Fruit fly (Drosophila melanogaster) whole organism, embryonic: ENCODE data around the gene IntS6.

Source experiments
- Adf1 ChIP-seq: fragments of 200-800 bp; sonication (Bioruptor generic); IDR thresholded peaks from 2 replicates; pipeline ENCODE4 v1.3.6; 2022; ENCODE audit warnings: missing biosample characterization, missing genetic modification characterization
- BEAF-32 ChIP-seq: fragments of 200-800 bp; sonication (Bioruptor generic); optimal IDR thresholded peaks from 3 replicates; lab custom pipeline; 2017; ENCODE audit warnings: missing biosample characterization, missing genetic modification characterization, mild to moderate bottlenecking, moderate library complexity, missing genetic modification reagents
- Bdp1 ChIP-seq: fragments of 200-800 bp; sonication (Bioruptor generic); optimal IDR thresholded peaks from 3 replicates; lab custom pipeline; 2016; ENCODE audit warnings: missing biosample characterization, missing genetic modification characterization
- CG10959 ChIP-seq: fragments of 200-800 bp; sonication (Bioruptor generic); IDR thresholded peaks from 2 replicates; pipeline ENCODE4 v1.3.6; 2022; ENCODE audit warnings: missing biosample characterization, missing genetic modification characterization
- CG12236 ChIP-seq: fragments of 200-800 bp; sonication (Bioruptor generic); optimal IDR thresholded peaks from 2 replicates; lab custom pipeline; 2016; ENCODE audit warnings: missing biosample characterization, missing genetic modification characterization
- CG13287 ChIP-seq: fragments of 200-800 bp; sonication (Bioruptor generic); IDR thresholded peaks from 2 replicates; pipeline ENCODE4 v1.3.6; 2022; ENCODE audit warnings: missing biosample characterization, missing genetic modification characterization; ENCODE audit not compliant: partially characterized antibody
- CG15073 ChIP-seq: fragments of 200-800 bp; sonication (Bioruptor generic); optimal IDR thresholded peaks from 2 replicates; lab custom pipeline; 2016; ENCODE audit warnings: missing biosample characterization, missing genetic modification characterization
- CG17186 ChIP-seq: fragments of 200-800 bp; sonication (Bioruptor generic); optimal IDR thresholded peaks from 3 replicates; lab custom pipeline; 2017; ENCODE audit warnings: missing biosample characterization, missing genetic modification reagents, missing genetic modification characterization
- CG18764 ChIP-seq: fragments of 200-800 bp; sonication (Bioruptor generic); optimal IDR thresholded peaks from 3 replicates; lab custom pipeline; 2016; ENCODE audit warnings: missing biosample characterization, missing genetic modification characterization
- CG31388 ChIP-seq: fragments of 200-800 bp; sonication (Bioruptor generic); optimal IDR thresholded peaks from 2 replicates; lab custom pipeline; 2016; ENCODE audit warnings: missing biosample characterization, missing genetic modification characterization
- CG33557 ChIP-seq: fragments of 200-800 bp; sonication (Bioruptor generic); optimal IDR thresholded peaks from 2 replicates; lab custom pipeline; 2019; ENCODE audit warnings: missing biosample characterization, mild to moderate bottlenecking, missing genetic modification characterization, moderate library complexity
- CG3838 ChIP-seq: fragments of 200-800 bp; sonication (Bioruptor generic); optimal IDR thresholded peaks from 3 replicates; lab custom pipeline; 2016; ENCODE audit warnings: missing biosample characterization, missing genetic modification characterization
- CG3847 ChIP-seq: fragments of 200-800 bp; sonication (Bioruptor generic); IDR thresholded peaks from 2 replicates; pipeline ENCODE4 v1.3.6; 2022; ENCODE audit warnings: missing biosample characterization, missing genetic modification characterization
- CG4424 ChIP-seq: fragments of 200-800 bp; sonication (Bioruptor generic); optimal IDR thresholded peaks from 3 replicates; lab custom pipeline; 2016; ENCODE audit warnings: missing biosample characterization, missing genetic modification characterization
- CG7556 ChIP-seq: fragments of 200-800 bp; sonication (Bioruptor generic); optimal IDR thresholded peaks from 2 replicates; lab custom pipeline; 2017; ENCODE audit warnings: missing biosample characterization, mild to moderate bottlenecking, missing genetic modification characterization
- CG7839 ChIP-seq: fragments of 200-800 bp; sonication (Bioruptor generic); optimal IDR thresholded peaks from 3 replicates; lab custom pipeline; 2018; ENCODE audit warnings: missing biosample characterization, mild to moderate bottlenecking, missing genetic modification characterization, moderate library complexity
- CG8478 ChIP-seq: fragments of >200 bp; optimal IDR thresholded peaks from 2 replicates; lab custom pipeline; 2018
- CG8765 ChIP-seq: fragments of 200-800 bp; sonication (Bioruptor generic); IDR thresholded peaks from 2 replicates; pipeline ENCODE4 v1.3.6; 2022; ENCODE audit warnings: missing biosample characterization, missing genetic modification characterization
- CG9215 ChIP-seq: fragments of 200-800 bp; sonication (Bioruptor generic); IDR thresholded peaks from 2 replicates; pipeline ENCODE4 v1.3.6; 2022; ENCODE audit warnings: missing biosample characterization, missing genetic modification characterization
- CG9876 ChIP-seq: fragments of 200-800 bp; sonication (Bioruptor generic); optimal IDR thresholded peaks from 2 replicates; lab custom pipeline; 2016; ENCODE audit warnings: missing biosample characterization, missing genetic modification characterization
- CkIIα-i1 ChIP-seq: fragments of 200-800 bp; sonication (Bioruptor generic); IDR thresholded peaks from 2 replicates; pipeline ENCODE4 v1.3.6; 2022; ENCODE audit warnings: missing biosample characterization, missing genetic modification characterization
- D19B ChIP-seq: fragments of 200-800 bp; sonication (Bioruptor generic); optimal IDR thresholded peaks from 2 replicates; lab custom pipeline; 2017; ENCODE audit warnings: missing biosample characterization, mild to moderate bottlenecking, missing genetic modification characterization
- Eip74EF ChIP-seq, 2 experiments: fragments of 200-800 bp in 1 of 2; fragments of >200 bp in 1 of 2; sonication (Bioruptor generic) in 1 of 2; optimal IDR thresholded peaks; 2 replicates each; lab custom pipeline; 2017 to 2019; ENCODE audit warnings: missing biosample characterization in 2 of 2, missing genetic modification characterization in 2 of 2, mild to moderate bottlenecking in 1 of 2, moderate library complexity in 1 of 2
- Fer1 ChIP-seq: fragments of 200-800 bp; sonication (Bioruptor generic); optimal IDR thresholded peaks from 2 replicates; lab custom pipeline; 2017; ENCODE audit warnings: missing biosample characterization, mild to moderate bottlenecking, missing genetic modification characterization
- HLH3B ChIP-seq: fragments of 200-800 bp; sonication (Bioruptor generic); IDR thresholded peaks from 2 replicates; pipeline ENCODE4 v1.3.6; 2022; ENCODE audit warnings: missing biosample characterization, missing genetic modification characterization
- Hey ChIP-seq: fragments of 200-800 bp; sonication (Bioruptor generic); optimal IDR thresholded peaks from 3 replicates; lab custom pipeline; 2018; ENCODE audit warnings: missing biosample characterization, mild to moderate bottlenecking, missing genetic modification characterization
- HmgZ ChIP-seq: fragments of 200-800 bp; sonication (Bioruptor generic); optimal IDR thresholded peaks from 2 replicates; lab custom pipeline; 2018; ENCODE audit warnings: missing biosample characterization, mild to moderate bottlenecking, missing genetic modification characterization
- Hsf ChIP-seq: fragments of 200-800 bp; sonication (Bioruptor generic); optimal IDR thresholded peaks from 3 replicates; lab custom pipeline; 2016; ENCODE audit warnings: missing biosample characterization, missing genetic modification characterization
- Mad ChIP-seq: fragments of 200-800 bp; sonication (Bioruptor generic); optimal IDR thresholded peaks from 2 replicates; lab custom pipeline; 2016; ENCODE audit warnings: missing biosample characterization, missing genetic modification characterization
- Med ChIP-seq: fragments of 200-800 bp; sonication (Bioruptor generic); peaks from one replicate; lab custom pipeline; 2016; ENCODE audit warnings: missing biosample characterization, missing genetic modification characterization, mild to moderate bottlenecking, inconsistent platforms, moderate library complexity
- Myb ChIP-seq: fragments of 200-800 bp; sonication (Bioruptor generic); optimal IDR thresholded peaks from 2 replicates; lab custom pipeline; 2016; ENCODE audit warnings: missing biosample characterization, missing genetic modification characterization
- Opbp ChIP-seq: fragments of 200-800 bp; sonication (Bioruptor generic); IDR thresholded peaks from 3 replicates; pipeline ENCODE4 v1.3.6; 2022; ENCODE audit warnings: missing biosample characterization, missing genetic modification characterization; ENCODE audit not compliant: partially characterized antibody
- Pdp1 ChIP-seq, 2 experiments: fragments of 200-800 bp; sonication (Bioruptor generic); optimal IDR thresholded peaks; 3 replicates each; lab custom pipeline; 2016; ENCODE audit warnings: missing biosample characterization in 2 of 2, missing genetic modification characterization in 2 of 2, mild to moderate bottlenecking in 1 of 2, moderate library complexity in 1 of 2
- Sox100B ChIP-seq: fragments of 200-800 bp; sonication (Bioruptor generic); optimal IDR thresholded peaks from 3 replicates; lab custom pipeline; 2018; ENCODE audit warnings: missing biosample characterization, mild to moderate bottlenecking, missing genetic modification characterization
- al ChIP-seq: fragments of 200-800 bp; sonication (Bioruptor generic); IDR thresholded peaks from 2 replicates; pipeline ENCODE4 v1.3.6; 2022; ENCODE audit warnings: missing biosample characterization, missing genetic modification characterization
- amos ChIP-seq: fragments of 200-800 bp; sonication (Bioruptor generic); IDR thresholded peaks from 2 replicates; pipeline ENCODE4 v1.3.6; 2022; ENCODE audit warnings: missing biosample characterization, missing genetic modification characterization; ENCODE audit not compliant: partially characterized antibody
- cg ChIP-seq: fragments of 200-800 bp; sonication (Bioruptor generic); optimal IDR thresholded peaks from 3 replicates; lab custom pipeline; 2019; ENCODE audit warnings: missing biosample characterization, mild to moderate bottlenecking, missing genetic modification characterization, moderate library complexity
- chinmo ChIP-seq: fragments of 200-800 bp; sonication (Bioruptor generic); IDR thresholded peaks from 4 replicates; pipeline ENCODE4 v1.3.6; 2022; ENCODE audit warnings: missing biosample characterization, missing genetic modification characterization; ENCODE audit not compliant: partially characterized antibody
- crol ChIP-seq: fragments of 200-800 bp; sonication (Bioruptor generic); IDR thresholded peaks from 2 replicates; pipeline ENCODE4 v1.3.6; 2022; ENCODE audit warnings: missing biosample characterization, missing genetic modification characterization
- dm ChIP-seq: fragments of 200-800 bp; sonication (Bioruptor generic); optimal IDR thresholded peaks from 3 replicates; lab custom pipeline; 2016; ENCODE audit warnings: missing biosample characterization, missing genetic modification characterization
- dysf ChIP-seq: fragments of 200-800 bp; sonication (Bioruptor generic); IDR thresholded peaks from 3 replicates; pipeline ENCODE4 v1.3.6; 2022; ENCODE audit warnings: missing biosample characterization, missing genetic modification characterization
- fu2 ChIP-seq: fragments of 200-800 bp; sonication (Bioruptor generic); optimal IDR thresholded peaks from 2 replicates; lab custom pipeline; 2016; ENCODE audit warnings: missing biosample characterization, missing genetic modification characterization
- gro ChIP-seq: fragments of 200-800 bp; sonication (Bioruptor generic); optimal IDR thresholded peaks from 2 replicates; lab custom pipeline; 2016; ENCODE audit warnings: missing biosample characterization, missing genetic modification characterization
- knrl ChIP-seq: fragments of 200-800 bp; sonication (Bioruptor generic); IDR thresholded peaks from 3 replicates; pipeline ENCODE4 v1.3.6; 2022; ENCODE audit warnings: missing biosample characterization, missing genetic modification characterization; ENCODE audit not compliant: partially characterized antibody
- mirr ChIP-seq: fragments of 200-800 bp; sonication (Bioruptor generic); optimal IDR thresholded peaks from 3 replicates; lab custom pipeline; 2018; ENCODE audit warnings: missing biosample characterization, mild to moderate bottlenecking, missing genetic modification characterization
- pzg ChIP-seq: fragments of 200-800 bp; sonication (Bioruptor generic); optimal IDR thresholded peaks from 3 replicates; lab custom pipeline; 2018; ENCODE audit warnings: missing biosample characterization, mild to moderate bottlenecking, missing genetic modification characterization, moderate library complexity
- row ChIP-seq: fragments of 200-800 bp; sonication (Bioruptor generic); IDR thresholded peaks from 3 replicates; pipeline ENCODE4 v1.3.6; 2022; ENCODE audit warnings: missing biosample characterization, missing genetic modification characterization
- sd ChIP-seq: fragments of 200-800 bp; sonication (Bioruptor generic); optimal IDR thresholded peaks from 3 replicates; lab custom pipeline; 2018; ENCODE audit warnings: missing biosample characterization, mild to moderate bottlenecking, missing genetic modification characterization, moderate library complexity
- vnd ChIP-seq: fragments of 200-800 bp; sonication (Bioruptor generic); IDR thresholded peaks from 3 replicates; pipeline ENCODE4 v1.3.6; 2022; ENCODE audit warnings: missing biosample characterization, missing genetic modification characterization; ENCODE audit not compliant: partially characterized antibody

IntS6 gene

dm6 chrX:5695035-5695434, 52.0 kb downstream of the IntS6 start, which contains the start of gene CG3149 (continued):
- TF ChIP-seq CG12236 (GFP tag; lab: Kevin White, UChicago) (no peak), Mad (GFP tag; lab: Kevin White, UChicago) (no peak), CG15073 (GFP tag; lab: Kevin White, UChicago) (no peak), CG33557 (GFP tag; lab: Kevin White, UChicago) (no peak), CG7556 (GFP tag; lab: Kevin White, UChicago) (no peak), gro (GFP tag; lab: Kevin White, UChicago) (no peak), CG18764 (GFP tag; lab: Kevin White, UChicago) (no peak), CG8765 (no peak), Adf1 (GFP tag; lab: Robert Waterston, UW) (no peak), Bdp1 (GFP tag; lab: Kevin White, UChicago) (no peak), HLH3B (GFP tag; lab: Robert Waterston, UW) (no peak), vnd (peak; percentile 69), Hsf (no peak), Eip74EF (GFP tag; optimal IDR thresholded peaks at IDR 0.05; lab: Kevin White, UChicago) (no peak), CG7839 (no peak), CG31388 (GFP tag; lab: Kevin White, UChicago) (no peak), Myb (GFP tag; lab: Kevin White, UChicago) (peak; percentile 11)
- TF ChIP-seq, all 482 proteins: peak for 48

DNA sequence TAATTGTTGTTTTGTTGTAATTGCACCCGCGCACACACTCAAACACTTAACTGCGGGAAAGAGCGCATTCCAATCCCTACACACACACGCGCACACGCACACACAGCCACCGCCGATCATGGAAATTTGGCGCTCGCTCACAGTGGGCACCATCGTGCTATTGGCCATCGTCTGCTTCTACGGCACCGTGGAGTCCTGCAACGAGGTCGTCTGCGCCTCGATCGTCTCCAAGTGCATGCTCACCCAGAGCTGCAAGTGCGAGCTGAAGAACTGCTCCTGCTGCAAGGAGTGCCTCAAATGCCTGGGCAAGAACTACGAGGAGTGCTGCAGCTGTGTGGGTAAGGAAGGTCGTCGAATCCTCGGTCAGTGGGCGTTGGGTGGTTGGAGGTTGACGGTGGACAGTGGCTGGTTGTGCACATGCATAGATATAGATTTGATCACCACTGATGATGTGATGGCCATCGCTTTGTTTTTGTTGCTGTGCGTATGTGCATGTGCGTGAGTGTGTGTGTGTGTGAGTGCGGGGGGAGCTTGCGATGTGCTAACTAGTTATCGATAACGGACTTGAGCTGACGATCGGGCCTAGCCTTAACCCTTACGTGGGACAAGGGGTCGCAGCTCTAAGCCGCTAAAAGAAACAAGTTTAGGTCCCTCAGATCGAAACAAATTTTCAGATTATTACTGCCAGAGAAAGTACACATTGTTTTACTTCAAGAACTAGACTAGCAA, 56.2 kb downstream of the IntS6 start:
- TF ChIP-seq dysf, result peak; percentile 16; the same call in 1 of the 3 replicates
- TF ChIP-seq mirr, result no peak
- peak; percentile 59 for TF ChIP-seq amos (GFP tag; lab: Robert Waterston, UW)
- TF ChIP-seq CG9215, result no peak
- TF ChIP-seq vnd, result 0 out of 3 replicates have a peak, but pooled peaks have one; percentile 12
- TF ChIP-seq row (GFP tag; lab: Robert Waterston, UW), result peak; percentile 55
- no peak for TF ChIP-seq HmgZ (tag; lab: Kevin White, UChicago)
- TF ChIP-seq CG8478, result peak; percentile 88
- TF ChIP-seq Fer1 (GFP tag; lab: Kevin White, UChicago), result no peak
- TF ChIP-seq CG17186 (GFP tag; lab: Kevin White, UChicago), result no peak
- peak; percentile 86 for TF ChIP-seq cg (GFP tag; lab: Kevin White, UChicago)
- TF ChIP-seq CG9876 (GFP tag; lab: Kevin White, UChicago), result no peak
- TF ChIP-seq CG4424 (GFP tag; lab: Kevin White, UChicago), result no peak
- no peak for TF ChIP-seq D19B
- TF ChIP-seq crol (GFP tag; lab: Robert Waterston, UW), result peak; percentile 42
- TF ChIP-seq Med (GFP tag; lab: Kevin White, UChicago), result peak; percentile 67
- peak; percentile 90 for TF ChIP-seq CG10959 (GFP tag; lab: Robert Waterston, UW)
- peak; percentile 63 for TF ChIP-seq BEAF-32
- no peak for TF ChIP-seq fu2 (GFP tag; lab: Kevin White, UChicago)
- no peak for TF ChIP-seq CG3838 (GFP tag; lab: Kevin White, UChicago)
- 0 out of 3 replicates have a peak, but pooled peaks have one; percentile 23 for TF ChIP-seq Opbp (GFP tag; lab: Robert Waterston, UW)
- TF ChIP-seq CG3847 (GFP tag; lab: Robert Waterston, UW), result no peak
- peak; percentile 32 for TF ChIP-seq CG13287 (GFP tag; lab: Robert Waterston, UW)
- TF ChIP-seq CkIIα-i1 (GFP tag; lab: Robert Waterston, UW), result no peak
- no peak for TF ChIP-seq Sox100B
- TF ChIP-seq dm (GFP tag; lab: Kevin White, UChicago), result no peak
- TF ChIP-seq sd (tag; lab: Kevin White, UChicago), result peak; percentile 31
- no peak for TF ChIP-seq al
- no peak for TF ChIP-seq Hey (tag; lab: Kevin White, UChicago)
- TF ChIP-seq knrl (GFP tag; lab: Robert Waterston, UW), result 0 out of 3 replicates have a peak, but pooled peaks have one; percentile 27
- peak in 1 of 2 experiments; percentile 5 for TF ChIP-seq Pdp1 (GFP tag; optimal IDR thresholded peaks at IDR 0.05; lab: Kevin White, UChicago)
- TF ChIP-seq pzg (GFP tag; lab: Kevin White, UChicago), result peak; percentile 20
- peak; percentile 53; the same call in 1 of the 4 replicates for TF ChIP-seq chinmo (GFP tag; lab: Robert Waterston, UW)
